Fruit fly (Drosophila melanogaster) whole organism, prepupa: ENCODE data around the gene CG33268.
A peak's percentile ranks its signal among the peaks of the same experiment; 100 is the strongest.

Experiments used
- Blimp-1 ChIP-seq: fragments of 200-800 bp; sonication (Bioruptor generic); optimal IDR thresholded peaks from 3 replicates; lab custom pipeline; 2017; ENCODE audit warnings: missing biosample characterization, missing genetic modification characterization, mild to moderate bottlenecking, moderate library complexity, missing genetic modification reagents
- CG10669 ChIP-seq: fragments of 200-800 bp; sonication (Bioruptor generic); optimal IDR thresholded peaks from 3 replicates; lab custom pipeline; 2018; ENCODE audit warnings: missing biosample characterization, mild to moderate bottlenecking, missing genetic modification characterization, moderate library complexity
- CG11294 ChIP-seq: fragments of 200-800 bp; sonication (Bioruptor generic); IDR thresholded peaks from 2 replicates; pipeline ENCODE4 v1.3.6; 2022; ENCODE audit warnings: missing biosample characterization, missing genetic modification characterization
- CG15336 ChIP-seq: fragments of 200-800 bp; sonication (Bioruptor generic); IDR thresholded peaks from 2 replicates; pipeline ENCODE4 v1.3.6; 2022; ENCODE audit warnings: missing biosample characterization, missing genetic modification characterization
- CG16779 ChIP-seq: fragments of 200-800 bp; sonication (Bioruptor generic); optimal IDR thresholded peaks from 3 replicates; lab custom pipeline; 2017; ENCODE audit warnings: missing biosample characterization, mild to moderate bottlenecking, missing genetic modification characterization
- CG3032 ChIP-seq: fragments of 200-800 bp; optimal IDR thresholded peaks from 2 replicates; lab custom pipeline; 2019; ENCODE audit warnings: missing biosample characterization, mild to moderate bottlenecking, missing genetic modification characterization, moderate library complexity
- CG31627 ChIP-seq: fragments of 200-800 bp; sonication (Bioruptor generic); optimal IDR thresholded peaks from 3 replicates; lab custom pipeline; 2016; ENCODE audit warnings: missing biosample characterization, missing genetic modification characterization
- CG32006 ChIP-seq: fragments of 200-800 bp; sonication (Bioruptor generic); optimal IDR thresholded peaks from 3 replicates; lab custom pipeline; 2017; ENCODE audit warnings: missing biosample characterization, mild to moderate bottlenecking, missing genetic modification characterization
- CG34406 ChIP-seq: fragments of 200-800 bp; sonication (Bioruptor generic); optimal IDR thresholded peaks from 3 replicates; lab custom pipeline; 2016; ENCODE audit warnings: missing biosample characterization, missing genetic modification characterization
- CG6163 ChIP-seq: fragments of 200-800 bp; sonication (Bioruptor generic); IDR thresholded peaks from 3 replicates; pipeline ENCODE4 v1.3.6; 2022; ENCODE audit warnings: missing biosample characterization, missing genetic modification characterization
- CG6276 ChIP-seq: fragments of 200-800 bp; sonication (Bioruptor generic); optimal IDR thresholded peaks from 2 replicates; lab custom pipeline; 2017; ENCODE audit warnings: missing biosample characterization, mild to moderate bottlenecking, missing genetic modification characterization
- CG6792 ChIP-seq: fragments of 200-800 bp; sonication (Bioruptor generic); optimal IDR thresholded peaks from 3 replicates; lab custom pipeline; 2016; ENCODE audit warnings: missing biosample characterization, missing genetic modification characterization
- CG6808 ChIP-seq: fragments of 200-800 bp; sonication (Bioruptor generic); optimal IDR thresholded peaks from 3 replicates; lab custom pipeline; 2017; ENCODE audit warnings: missing biosample characterization, missing genetic modification characterization, mild to moderate bottlenecking, moderate library complexity, missing genetic modification reagents
- CG6854 ChIP-seq: fragments of 200-800 bp; sonication (Bioruptor generic); optimal IDR thresholded peaks from 2 replicates; lab custom pipeline; 2017; ENCODE audit warnings: missing biosample characterization, mild to moderate bottlenecking, missing genetic modification characterization
- CG7368 ChIP-seq: fragments of 200-800 bp; sonication (Bioruptor generic); optimal IDR thresholded peaks from 3 replicates; lab custom pipeline; 2016; ENCODE audit warnings: missing biosample characterization, missing genetic modification characterization
- CG8119 ChIP-seq: fragments of 200-800 bp; sonication (Bioruptor generic); IDR thresholded peaks from 3 replicates; pipeline ENCODE4 v1.3.6; 2022; ENCODE audit warnings: missing biosample characterization, missing genetic modification characterization
- CG8632 ChIP-seq: fragments of 200-800 bp; sonication (Bioruptor generic); optimal IDR thresholded peaks from 3 replicates; lab custom pipeline; 2016; ENCODE audit warnings: missing biosample characterization, missing genetic modification characterization
- CG9139 ChIP-seq: fragments of 200-800 bp; sonication (Bioruptor generic); optimal IDR thresholded peaks from 3 replicates; lab custom pipeline; 2017; ENCODE audit warnings: missing biosample characterization, mild to moderate bottlenecking, missing genetic modification characterization
- Eip75B ChIP-seq: fragments of 200-800 bp; sonication (Bioruptor generic); optimal IDR thresholded peaks from 3 replicates; lab custom pipeline; 2016; ENCODE audit warnings: missing biosample characterization, missing genetic modification characterization
- Eip78C ChIP-seq: fragments of 200-800 bp; sonication (Bioruptor generic); peaks from one replicate; lab custom pipeline; 2016; ENCODE audit warnings: missing biosample characterization, missing genetic modification characterization
- Eip93F ChIP-seq: fragments of 200-800 bp; sonication (Bioruptor generic); optimal IDR thresholded peaks from 2 replicates; lab custom pipeline; 2016; ENCODE audit warnings: missing biosample characterization, mild to moderate bottlenecking, missing genetic modification characterization
- Ets21C ChIP-seq: fragments of 200-800 bp; sonication (Bioruptor generic); optimal IDR thresholded peaks from 3 replicates; lab custom pipeline; 2016; ENCODE audit warnings: missing biosample characterization, missing genetic modification characterization
- Hr4 ChIP-seq: fragments of 200-800 bp; sonication (Bioruptor generic); optimal IDR thresholded peaks from 3 replicates; lab custom pipeline; 2016; ENCODE audit warnings: missing biosample characterization, missing genetic modification characterization
- Lpt ChIP-seq: fragments of 200-800 bp; sonication (Bioruptor generic); optimal IDR thresholded peaks from 3 replicates; lab custom pipeline; 2016; ENCODE audit warnings: missing biosample characterization, missing genetic modification characterization
- Met ChIP-seq: fragments of 200-800 bp; sonication (Bioruptor generic); optimal IDR thresholded peaks from 3 replicates; lab custom pipeline; 2016; ENCODE audit warnings: missing biosample characterization, missing genetic modification characterization
- OdsH ChIP-seq: fragments of 200-800 bp; sonication (Bioruptor generic); optimal IDR thresholded peaks from 3 replicates; lab custom pipeline; 2016; ENCODE audit warnings: missing biosample characterization, missing genetic modification characterization
- Smox ChIP-seq: fragments of 200-800 bp; sonication (Bioruptor generic); optimal IDR thresholded peaks from 3 replicates; lab custom pipeline; 2016; ENCODE audit warnings: missing biosample characterization, missing genetic modification characterization
- Sox102F ChIP-seq: fragments of 200-800 bp; sonication (Bioruptor generic); optimal IDR thresholded peaks from 2 replicates; lab custom pipeline; 2016; ENCODE audit warnings: missing biosample characterization, mild to moderate bottlenecking, missing genetic modification characterization
- Sox14 ChIP-seq: fragments of 200-800 bp; sonication (Bioruptor generic); optimal IDR thresholded peaks from 3 replicates; lab custom pipeline; 2016; ENCODE audit warnings: missing biosample characterization, missing genetic modification characterization
- Sox15 ChIP-seq: fragments of 200-800 bp; sonication (Bioruptor generic); optimal IDR thresholded peaks from 3 replicates; lab custom pipeline; 2016; ENCODE audit warnings: missing biosample characterization, missing genetic modification characterization
- achi ChIP-seq: fragments of 200-800 bp; sonication (Bioruptor generic); optimal IDR thresholded peaks from 3 replicates; lab custom pipeline; 2016; ENCODE audit warnings: missing biosample characterization, missing genetic modification characterization
- cyc ChIP-seq: fragments of 200-800 bp; sonication (Bioruptor generic); optimal IDR thresholded peaks from 3 replicates; lab custom pipeline; 2016; ENCODE audit warnings: missing biosample characterization, missing genetic modification characterization
- dac ChIP-seq: fragments of 200-800 bp; sonication (Bioruptor generic); optimal IDR thresholded peaks from 2 replicates; lab custom pipeline; 2017; ENCODE audit warnings: missing biosample characterization, mild to moderate bottlenecking, missing genetic modification characterization
- eg ChIP-seq: fragments of 200-800 bp; sonication (Bioruptor generic); IDR thresholded peaks from 3 replicates; pipeline ENCODE4 v1.3.6; 2022; ENCODE audit warnings: missing biosample characterization, missing genetic modification characterization
- esn ChIP-seq: fragments of 200-800 bp; sonication (Bioruptor generic); optimal IDR thresholded peaks from 2 replicates; lab custom pipeline; 2016; ENCODE audit warnings: missing biosample characterization, mild to moderate bottlenecking, missing genetic modification characterization, moderate library complexity
- fd59A ChIP-seq: fragments of 200-800 bp; sonication (Bioruptor generic); optimal IDR thresholded peaks from 2 replicates; lab custom pipeline; 2017; ENCODE audit warnings: missing biosample characterization, mild to moderate bottlenecking, missing genetic modification characterization, missing genetic modification reagents
- fkh ChIP-seq: fragments of 200-800 bp; sonication (Bioruptor generic); optimal IDR thresholded peaks from 3 replicates; lab custom pipeline; 2017; ENCODE audit warnings: missing biosample characterization, mild to moderate bottlenecking, missing genetic modification characterization, moderate library complexity
- lz ChIP-seq: fragments of 200-800 bp; sonication (Bioruptor generic); optimal IDR thresholded peaks from 3 replicates; lab custom pipeline; 2016; ENCODE audit warnings: missing biosample characterization, missing genetic modification characterization
- net ChIP-seq: fragments of 200-800 bp; sonication (Bioruptor generic); optimal IDR thresholded peaks from 3 replicates; lab custom pipeline; 2016; ENCODE audit warnings: missing biosample characterization, missing genetic modification characterization
- spab ChIP-seq: fragments of 200-800 bp; sonication (Bioruptor generic); optimal IDR thresholded peaks from 2 replicates; lab custom pipeline; 2017; ENCODE audit warnings: missing biosample characterization, mild to moderate bottlenecking, missing genetic modification characterization, missing genetic modification reagents
- ss ChIP-seq, 2 experiments: fragments of 200-800 bp; sonication (Bioruptor generic); optimal IDR thresholded peaks; 2 replicates in 1 of 2; 3 replicates in 1 of 2; lab custom pipeline; 2017 to 2018; ENCODE audit warnings: mild to moderate bottlenecking in 2 of 2, missing biosample characterization in 2 of 2, missing genetic modification characterization in 2 of 2, moderate library complexity in 1 of 2
- svp ChIP-seq: fragments of 200-800 bp; sonication (Bioruptor generic); peaks from one replicate; lab custom pipeline; 2016; ENCODE audit warnings: missing biosample characterization, missing genetic modification characterization
- topi ChIP-seq: fragments of 200-800 bp; sonication (Bioruptor generic); optimal IDR thresholded peaks from 3 replicates; lab custom pipeline; 2016; ENCODE audit warnings: missing biosample characterization, missing genetic modification characterization
- vri ChIP-seq: fragments of 200-800 bp; sonication (Bioruptor generic); optimal IDR thresholded peaks from 3 replicates; lab custom pipeline; 2016; ENCODE audit warnings: missing biosample characterization, mild to moderate bottlenecking, missing genetic modification characterization

CG33268 gene

dm6 chr3L:11625634-11626175, 34.7 kb upstream of the CG33268 start, which contains the start of gene CG6083:
CG6083 (minus strand) TSS chr3L:11626125.
- no peak for TF ChIP-seq CG11294 (GFP tag; lab: Robert Waterston, UW)
- no peak for TF ChIP-seq CG34406 (GFP tag; lab: Kevin White, UChicago)
- TF ChIP-seq Sox102F (GFP tag; lab: Kevin White, UChicago) = no peak
- TF ChIP-seq CG7368 = no peak
- TF ChIP-seq Lpt (GFP tag; lab: Kevin White, UChicago) = no peak
- TF ChIP-seq CG6163 = no peak
- no peak for TF ChIP-seq Met (GFP tag; lab: Kevin White, UChicago)
- no peak for TF ChIP-seq vri (GFP tag; lab: Kevin White, UChicago)
- no peak for TF ChIP-seq Eip75B (GFP tag; lab: Kevin White, UChicago)
- TF ChIP-seq fd59A (GFP tag; lab: Kevin White, UChicago) = no peak
- TF ChIP-seq svp (GFP tag; lab: Kevin White, UChicago) = no peak

- TF ChIP-seq Met (GFP tag; lab: Kevin White, UChicago) (no peak), OdsH (GFP tag; lab: Kevin White, UChicago) (no peak), CG32006 (no peak), CG6792 (GFP tag; lab: Kevin White, UChicago) (no peak), CG3032 (tag; lab: Kevin White, UChicago) (no peak), Sox15 (no peak), Eip75B (GFP tag; lab: Kevin White, UChicago) (no peak), Lpt (GFP tag; lab: Kevin White, UChicago) (no peak), net (GFP tag; lab: Kevin White, UChicago) (no peak), CG6854 (GFP tag; lab: Kevin White, UChicago) (no peak), cyc (GFP tag; lab: Kevin White, UChicago) (no peak), CG15336 (GFP tag; lab: Robert Waterston, UW) (no peak), CG6808 (GFP tag; lab: Kevin White, UChicago) (no peak), eg (GFP tag; lab: Robert Waterston, UW) (no peak), CG16779 (tag; lab: Kevin White, UChicago) (no peak), CG31627 (no peak), Sox14 (no peak)
Observed at dm6 chr3L:11624281-11624680, 33.2 kb upstream of the CG33268 start, which contains the start of gene Akr1B. Akr1B (minus strand) TSS chr3L:11624381.

dm6 chr3L:11623245-11623883, 32.3 kb upstream of the CG33268 start:
- TF ChIP-seq Eip93F (peak; percentile 64), Ets21C (GFP tag; lab: Kevin White, UChicago) (no peak), CG34406 (GFP tag; lab: Kevin White, UChicago) (no peak), Eip78C (GFP tag; lab: Kevin White, UChicago) (peak; percentile 66), CG8119 (no peak; the same call in 2 of the 3 replicates), achi (GFP tag; lab: Kevin White, UChicago) (no peak), CG11294 (GFP tag; lab: Robert Waterston, UW) (no peak), ss (GFP tag; optimal IDR thresholded peaks at IDR 0.05; lab: Kevin White, UChicago) (peak; percentile 42 to 53), Sox15 (no peak), CG6808 (GFP tag; lab: Kevin White, UChicago) (peak; percentile 17), Sox14 (no peak), fd59A (GFP tag; lab: Kevin White, UChicago) (no peak), CG6276 (GFP tag; lab: Kevin White, UChicago) (no peak), CG7368 (no peak), CG9139 (GFP tag; lab: Kevin White, UChicago) (peak; percentile 18), dac (GFP tag; lab: Kevin White, UChicago) (no peak), CG6854 (GFP tag; lab: Kevin White, UChicago) (peak; percentile 48), Hr4 (GFP tag; lab: Kevin White, UChicago) (no peak), CG8632 (GFP tag; lab: Kevin White, UChicago) (no peak), Eip75B (GFP tag; lab: Kevin White, UChicago) (no peak), Blimp-1 (no peak), fkh (GFP tag; lab: Kevin White, UChicago) (no peak), lz (GFP tag; lab: Kevin White, UChicago) (no peak), vri (GFP tag; lab: Kevin White, UChicago) (peak; percentile 3), CG15336 (GFP tag; lab: Robert Waterston, UW) (no peak), esn (GFP tag; lab: Kevin White, UChicago) (peak; percentile 25), svp (GFP tag; lab: Kevin White, UChicago) (peak; percentile 50), spab (no peak), CG10669 (peak; percentile 5), topi (GFP tag; lab: Kevin White, UChicago) (peak; percentile 12), Smox (GFP tag; lab: Kevin White, UChicago) (no peak), net (GFP tag; lab: Kevin White, UChicago) (peak; percentile 7), CG16779 (tag; lab: Kevin White, UChicago) (peak; percentile 4), cyc (GFP tag; lab: Kevin White, UChicago) (no peak), CG6792 (GFP tag; lab: Kevin White, UChicago) (no peak)
